Fruit fly (Drosophila melanogaster): ENCODE data around the gene CG17834.

Gene CG17834

DNA sequence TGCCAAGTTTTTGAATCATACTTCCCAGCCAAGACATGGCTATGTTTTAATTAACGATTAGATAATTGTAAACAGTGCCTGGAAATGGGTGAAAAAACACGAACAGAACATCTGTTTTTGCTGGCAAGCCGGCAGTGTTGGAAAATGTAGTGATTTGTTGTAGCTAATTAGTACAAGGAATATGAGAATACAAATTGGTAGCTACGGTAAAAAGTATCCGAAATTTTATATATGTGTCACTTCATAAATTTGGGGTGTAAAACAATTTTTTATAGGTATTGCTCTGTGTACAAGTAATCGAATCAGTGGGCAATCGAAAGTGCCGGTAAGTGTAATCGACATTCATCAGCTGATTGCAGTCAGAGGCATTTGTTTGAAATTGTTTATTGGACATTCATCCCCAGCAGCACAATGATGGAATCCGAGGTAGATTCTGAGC is 11.7 kb upstream of the CG17834 start, which contains the start of the genes mRpL51 and Uba4 (continued):
- peak; percentile 74 for TF ChIP-seq CG1603 (tag; optimal IDR thresholded peaks at IDR 0.05)
- no peak for TF ChIP-seq vfl (GFP tag; optimal IDR thresholded peaks at IDR 0.05)
- TF ChIP-seq Dad (GFP tag; optimal IDR thresholded peaks at IDR 0.05): no peak
- no peak for TF ChIP-seq CG6689 (GFP tag; IDR thresholded peaks at IDR 0.05)
- peak; percentile 37 for TF ChIP-seq CG18476 (GFP tag; optimal IDR thresholded peaks at IDR 0.05)
- peak; percentile 56 for TF ChIP-seq zfh2 (GFP tag; optimal IDR thresholded peaks at IDR 0.05)
- no peak for TF ChIP-seq btn (GFP tag; optimal IDR thresholded peaks at IDR 0.05)
- peak; percentile 42; the same call in 1 of the 2 replicates for TF ChIP-seq bbx (GFP tag; IDR thresholded peaks at IDR 0.05; ENCODE audit: partially characterized antibody)
- TF ChIP-seq CG2116 (GFP tag; optimal IDR thresholded peaks at IDR 0.05): peak; percentile 90
- no peak for TF ChIP-seq CG9437 (GFP tag; optimal IDR thresholded peaks at IDR 0.05)
- TF ChIP-seq CG17829 (tag; optimal IDR thresholded peaks at IDR 0.05): peak; percentile 38
- TF ChIP-seq CG11695 (GFP tag; IDR thresholded peaks at IDR 0.05): 0 out of 3 replicates have a peak, but pooled peaks have one; percentile 35
- no peak for TF ChIP-seq Dbx (GFP tag; IDR thresholded peaks at IDR 0.05)
- no peak for TF ChIP-seq CG3407 (GFP tag; optimal IDR thresholded peaks at IDR 0.05)
- TF ChIP-seq rib (GFP tag; IDR thresholded peaks at IDR 0.05): no peak
- no peak for TF ChIP-seq esg (GFP tag; conservative IDR thresholded peaks at IDR 0.05)
- no peak for TF ChIP-seq CrebB (tag; optimal IDR thresholded peaks at IDR 0.05)
- TF ChIP-seq CG18011 (GFP tag; optimal IDR thresholded peaks at IDR 0.05): peak; percentile 42
- peak; percentile 97 for TF ChIP-seq CG10267 (tag; optimal IDR thresholded peaks at IDR 0.05)
- TF ChIP-seq CG34224 (GFP tag; IDR thresholded peaks at IDR 0.05; ENCODE audit: partially characterized antibody): peak; percentile 49; the same call in 2 of the 3 replicates
- peak; percentile 40 for TF ChIP-seq CG9609 (GFP tag; optimal IDR thresholded peaks at IDR 0.05)
- TF ChIP-seq NC2α (GFP tag; optimal IDR thresholded peaks at IDR 0.05): no peak
- TF ChIP-seq MBD-R2 (GFP tag; IDR thresholded peaks at IDR 0.05): peak; percentile 80; the same call in 1 of the 2 replicates
- peak; percentile 26 for TF ChIP-seq chn (GFP tag; optimal IDR thresholded peaks at IDR 0.05)
- no peak for TF ChIP-seq schlank (tag; optimal IDR thresholded peaks at IDR 0.05)
- TF ChIP-seq ranshi (GFP tag; IDR thresholded peaks at IDR 0.05): no peak
- peak; percentile 18 for TF ChIP-seq jumu (GFP tag; optimal IDR thresholded peaks at IDR 0.05)
- peak; percentile 52 for TF ChIP-seq CG12659 (GFP tag; optimal IDR thresholded peaks at IDR 0.05)
- TF ChIP-seq nerfin-2 (GFP tag; IDR thresholded peaks at IDR 0.05; ENCODE audit: partially characterized antibody): peak; percentile 41; the same call in 1 of the 2 replicates
- peak; percentile 11; the same call in 1 of the 2 replicates for TF ChIP-seq CG2129 (GFP tag; IDR thresholded peaks at IDR 0.05; ENCODE audit: partially characterized antibody)
- peak; percentile 16 for TF ChIP-seq Camta (GFP tag; optimal IDR thresholded peaks at IDR 0.05)
- peak; percentile 33 for TF ChIP-seq tx (GFP tag; optimal IDR thresholded peaks at IDR 0.05)
- peak; percentile 39 for TF ChIP-seq B-H2 (GFP tag; optimal IDR thresholded peaks at IDR 0.05)
- TF ChIP-seq CG42726 (GFP tag; IDR thresholded peaks at IDR 0.05; ENCODE audit: partially characterized antibody): no peak
- TF ChIP-seq CG15073 (GFP tag; optimal IDR thresholded peaks at IDR 0.05): no peak
- peak; percentile 96 for TF ChIP-seq Med (GFP tag)
- peak; percentile 16 for TF ChIP-seq CG13624 (GFP tag; optimal IDR thresholded peaks at IDR 0.05)
- no peak for TF ChIP-seq wdn (GFP tag; IDR thresholded peaks at IDR 0.05)
- TF ChIP-seq CG12769 (tag; optimal IDR thresholded peaks at IDR 0.05): no peak
- peak; percentile 93 for TF ChIP-seq sens (GFP tag)
- peak; percentile 10 for TF ChIP-seq CG15601 (tag; optimal IDR thresholded peaks at IDR 0.05)
- TF ChIP-seq CG5245 (GFP tag; optimal IDR thresholded peaks at IDR 0.05): peak; percentile 22
- peak; percentile 63 for TF ChIP-seq twi (tag; optimal IDR thresholded peaks at IDR 0.05)
- peak; percentile 92 for TF ChIP-seq CG15514 (GFP tag; optimal IDR thresholded peaks at IDR 0.05)
- no peak for TF ChIP-seq Nf-YA (GFP tag; IDR thresholded peaks at IDR 0.05)
- no peak for TF ChIP-seq crc (GFP tag; optimal IDR thresholded peaks at IDR 0.05)
- no peak for TF ChIP-seq CG6683 (GFP tag; optimal IDR thresholded peaks at IDR 0.05)
- TF ChIP-seq Rfx (GFP tag; IDR thresholded peaks at IDR 0.05): no peak
- peak; percentile 20 for TF ChIP-seq CG9727 (GFP tag; optimal IDR thresholded peaks at IDR 0.05)
- TF ChIP-seq CG14860 (GFP tag; IDR thresholded peaks at IDR 0.05; ENCODE audit: partially characterized antibody): 0 out of 3 replicates have a peak, but pooled peaks have one; percentile 52
